Worm (Caenorhabditis elegans) whole organism, young adult: ENCODE measurements around the gene C52G5.3.

Source experiments
- B0261.1 ChIP-seq: sonication (generic microtip); optimal IDR thresholded peaks from 2 replicates; lab custom pipeline; 2016; ENCODE audit warnings: mild to moderate bottlenecking, missing genetic modification characterization, moderate library complexity, missing compliant biosample characterization
- D2030.7 ChIP-seq: fragments of 200-800 bp; sonication (Bioruptor generic); IDR thresholded peaks from 2 replicates; pipeline ENCODE4 v1.3.6; 2022; ENCODE audit warnings: missing genetic modification reagents, missing genetic modification characterization, missing compliant biosample characterization
- F39B2.1 ChIP-seq: fragments of 200-800 bp; sonication (Bioruptor generic); IDR thresholded peaks from 2 replicates; pipeline ENCODE4 v1.3.6; 2022; ENCODE audit warnings: missing genetic modification reagents, missing genetic modification characterization, missing compliant biosample characterization
- F55B11.4 ChIP-seq: sonication (generic microtip); optimal IDR thresholded peaks from 2 replicates; lab custom pipeline; 2016; ENCODE audit warnings: missing compliant biosample characterization, missing genetic modification characterization, borderline replicate concordance; ENCODE audit not compliant: insufficient read depth
- K12H6.12 ChIP-seq: fragments of 200-800 bp; sonication (Bioruptor generic); optimal IDR thresholded peaks from 2 replicates; lab custom pipeline; 2018; ENCODE audit warnings: mild to moderate bottlenecking, missing genetic modification characterization, missing compliant biosample characterization
- Y53G8AR.9 ChIP-seq: fragments of 200-800 bp; sonication (Bioruptor generic); conservative IDR thresholded peaks from 2 replicates; pipeline ENCODE4 v1.3.6; 2022; ENCODE audit warnings: missing genetic modification reagents, missing genetic modification characterization, missing compliant biosample characterization
- Y79H2A.3 ChIP-seq: fragments of 200-800 bp; sonication (Bioruptor generic); conservative IDR thresholded peaks from 2 replicates; pipeline ENCODE4 v1.3.6; 2022; ENCODE audit warnings: missing genetic modification reagents, missing genetic modification characterization, missing compliant biosample characterization
- akir-1 ChIP-seq: fragments of 200-800 bp; sonication (Bioruptor generic); optimal IDR thresholded peaks from 2 replicates; lab custom pipeline; 2018; ENCODE audit warnings: mild to moderate bottlenecking, missing genetic modification characterization, moderate library complexity, missing compliant biosample characterization
- aptf-3 ChIP-seq: fragments of 200-800 bp; sonication (Bioruptor generic); IDR thresholded peaks from 2 replicates; pipeline ENCODE4 v1.3.6; 2022; ENCODE audit warnings: missing genetic modification characterization, missing compliant biosample characterization
- attf-3 ChIP-seq: fragments of 200-800 bp; sonication (Bioruptor generic); conservative IDR thresholded peaks from 2 replicates; pipeline ENCODE4 v1.3.6; 2022; ENCODE audit warnings: missing genetic modification reagents, missing genetic modification characterization, missing compliant biosample characterization
- attf-5 ChIP-seq: fragments of 200-800 bp; sonication (Bioruptor generic); optimal IDR thresholded peaks from 2 replicates; lab custom pipeline; 2018; ENCODE audit warnings: mild to moderate bottlenecking, missing genetic modification characterization, missing compliant biosample characterization
- ccch-3 ChIP-seq: fragments of 200-800 bp; sonication (Bioruptor generic); optimal IDR thresholded peaks from 2 replicates; lab custom pipeline; 2018; ENCODE audit warnings: mild to moderate bottlenecking, missing genetic modification characterization, missing compliant biosample characterization
- cebp-1 ChIP-seq, 2 experiments: fragments of 200-800 bp in 1 of 2; sonication (Bioruptor generic) in 1 of 2; sonication (generic microtip) in 1 of 2; IDR thresholded peaks in 1 of 2; optimal IDR thresholded peaks in 1 of 2; 2 replicates each; pipeline versions ENCODE4 v1.3.6 to Lab custom; 2017 to 2022; ENCODE audit warnings: missing compliant biosample characterization in 2 of 2, missing genetic modification characterization in 2 of 2, mild to moderate bottlenecking in 1 of 2, missing genetic modification reagents in 1 of 2, moderate library complexity in 1 of 2
- ceh-40 ChIP-seq: fragments of 200-800 bp; sonication (Bioruptor generic); IDR thresholded peaks from 2 replicates; pipeline ENCODE4 v1.3.6; 2022; ENCODE audit warnings: missing genetic modification characterization, missing compliant biosample characterization
- ceh-58 ChIP-seq: fragments of 200-800 bp; sonication (Bioruptor generic); IDR thresholded peaks from 2 replicates; pipeline ENCODE4 v1.3.6; 2022; ENCODE audit warnings: missing genetic modification characterization, missing compliant biosample characterization
- die-1 ChIP-seq: sonication (generic microtip); optimal IDR thresholded peaks from 2 replicates; lab custom pipeline; 2016; ENCODE audit warnings: missing genotype, mild to moderate bottlenecking, missing genetic modification characterization, missing compliant biosample characterization
- dox-1 ChIP-seq: fragments of 200-800 bp; sonication (Bioruptor generic); IDR thresholded peaks from 2 replicates; pipeline ENCODE4 v1.3.6; 2022; ENCODE audit warnings: missing genetic modification reagents, missing genetic modification characterization, missing compliant biosample characterization
- egl-44 ChIP-seq: fragments of 200-800 bp; sonication (Bioruptor generic); IDR thresholded peaks from 2 replicates; pipeline ENCODE4 v1.3.6; 2022; ENCODE audit warnings: missing genetic modification reagents, missing genetic modification characterization, missing compliant biosample characterization
- hlh-26 ChIP-seq: fragments of 200-800 bp; sonication (Bioruptor generic); conservative IDR thresholded peaks from 2 replicates; pipeline ENCODE4 v1.3.6; 2022; ENCODE audit warnings: missing genetic modification reagents, missing genetic modification characterization, missing compliant biosample characterization
- hmg-1.2 ChIP-seq: fragments of 200-800 bp; sonication (Bioruptor generic); IDR thresholded peaks from 2 replicates; pipeline ENCODE4 v1.3.6; 2022; ENCODE audit warnings: missing genetic modification reagents, missing genetic modification characterization, missing compliant biosample characterization
- lag-1 ChIP-seq: fragments of 200-800 bp; sonication (Bioruptor generic); IDR thresholded peaks from 2 replicates; pipeline ENCODE4 v1.3.6; 2022; ENCODE audit warnings: missing genetic modification reagents, missing genetic modification characterization, missing compliant biosample characterization
- lin-26 ChIP-seq: fragments of 200-800 bp; sonication (Bioruptor generic); IDR thresholded peaks from 2 replicates; pipeline ENCODE4 v1.3.6; 2022; ENCODE audit warnings: missing genetic modification reagents, missing genetic modification characterization, missing compliant biosample characterization
- lin-35 ChIP-seq, 3 experiments: fragments of 150-350 bp in 2 of 3; sonication (generic microtip) in 1 of 3; optimal IDR thresholded peaks; 2 replicates each; lab custom pipeline; 2014 to 2018; ENCODE audit warnings: missing biosample characterization in 3 of 3, missing genetic modification characterization in 3 of 3, missing genetic modification reagents in 3 of 3
- lin-40 ChIP-seq: sonication (generic microtip); optimal IDR thresholded peaks from 2 replicates; lab custom pipeline; 2016; ENCODE audit warnings: missing genetic modification characterization, mild to moderate bottlenecking, missing compliant biosample characterization, missing genotype, missing genetic modification reagents
- lsl-1 ChIP-seq: fragments of 200-800 bp; sonication (Bioruptor generic); optimal IDR thresholded peaks from 2 replicates; lab custom pipeline; 2018; ENCODE audit warnings: mild to moderate bottlenecking, missing genetic modification characterization, moderate library complexity, missing compliant biosample characterization
- madf-6 ChIP-seq: fragments of 200-800 bp; sonication (Bioruptor generic); IDR thresholded peaks from 2 replicates; pipeline ENCODE4 v1.3.6; 2022; ENCODE audit warnings: missing genetic modification reagents, missing genetic modification characterization, missing compliant biosample characterization
- nfya-2 ChIP-seq: fragments of 200-800 bp; sonication (Bioruptor generic); IDR thresholded peaks from 2 replicates; pipeline ENCODE4 v1.3.6; 2022; ENCODE audit warnings: missing genetic modification reagents, missing genetic modification characterization, missing compliant biosample characterization
- nfyb-1 ChIP-seq: fragments of 200-800 bp; sonication (Bioruptor generic); IDR thresholded peaks from 2 replicates; pipeline ENCODE4 v1.3.6; 2022; ENCODE audit warnings: missing genetic modification reagents, missing genetic modification characterization, missing compliant biosample characterization
- nhr-120 ChIP-seq: fragments of 200-800 bp; sonication (Bioruptor generic); IDR thresholded peaks from 2 replicates; pipeline ENCODE4 v1.3.6; 2022; ENCODE audit warnings: missing genetic modification characterization, missing compliant biosample characterization
- nhr-90 ChIP-seq: sonication (generic microtip); optimal IDR thresholded peaks from 2 replicates; lab custom pipeline; 2016; ENCODE audit warnings: missing genotype, mild to moderate bottlenecking, missing genetic modification characterization, missing compliant biosample characterization
- pbrm-1 ChIP-seq: fragments of 200-800 bp; sonication (Bioruptor generic); IDR thresholded peaks from 2 replicates; pipeline ENCODE4 v1.3.6; 2022; ENCODE audit warnings: missing genetic modification reagents, missing genetic modification characterization, missing compliant biosample characterization
- rec-8 ChIP-seq, 2 experiments: sonication (generic microtip); optimal IDR thresholded peaks; 2 replicates each; lab custom pipeline; 2016; ENCODE audit warnings: mild to moderate bottlenecking in 2 of 2, missing genetic modification characterization in 2 of 2, missing genetic modification reagents in 2 of 2, missing genotype in 2 of 2, missing biosample characterization in 1 of 2, missing compliant biosample characterization in 1 of 2, moderate library complexity in 1 of 2
- rpc-1 ChIP-seq, 2 experiments: fragments of 150-350 bp in 1 of 2; sonication (generic microtip) in 1 of 2; optimal IDR thresholded peaks; 2 replicates each; lab custom pipeline; 2014 to 2018; ENCODE audit warnings: missing biosample characterization in 1 of 2, missing genetic modification characterization in 1 of 2, missing genetic modification reagents in 1 of 2, missing genotype in 1 of 2
- sea-2 ChIP-seq: fragments of 200-800 bp; sonication (Bioruptor generic); IDR thresholded peaks from 2 replicates; pipeline ENCODE4 v1.3.6; 2022; ENCODE audit warnings: missing genetic modification characterization, missing compliant biosample characterization
- snpc-1.1 ChIP-seq: sonication (generic microtip); optimal IDR thresholded peaks from 2 replicates; lab custom pipeline; 2017; ENCODE audit warnings: missing genetic modification characterization, mild to moderate bottlenecking, missing compliant biosample characterization, antibody characterized with exemption, moderate library complexity, missing genotype, missing genetic modification reagents; ENCODE audit not compliant: insufficient read depth
- snpc-1.3 ChIP-seq: sonication (generic microtip); optimal IDR thresholded peaks from 2 replicates; lab custom pipeline; 2017; ENCODE audit warnings: missing genetic modification characterization, mild to moderate bottlenecking, missing compliant biosample characterization, antibody characterized with exemption, moderate library complexity, missing genotype, missing genetic modification reagents; ENCODE audit not compliant: insufficient read depth
- snpc-4 ChIP-seq, 5 experiments: fragments of 150-350 bp in 1 of 5; sonication (generic microtip) in 4 of 5; optimal IDR thresholded peaks; 2 replicates each; lab custom pipeline; 2014 to 2018; ENCODE audit warnings: missing genetic modification characterization in 5 of 5, missing biosample characterization in 3 of 5, antibody characterized with exemption in 2 of 5, mild to moderate bottlenecking in 2 of 5, missing compliant biosample characterization in 2 of 5, missing genotype in 2 of 5, moderate library complexity in 2 of 5, missing genetic modification reagents in 1 of 5
- tbp1 ChIP-seq: fragments of 200-800 bp; sonication (Bioruptor generic); optimal IDR thresholded peaks from 2 replicates; lab custom pipeline; 2018; ENCODE audit warnings: mild to moderate bottlenecking, missing genetic modification characterization, missing compliant biosample characterization
- xnd-1 ChIP-seq: sonication (generic microtip); optimal IDR thresholded peaks from 2 replicates; lab custom pipeline; 2016; ENCODE audit warnings: missing genotype, missing genetic modification reagents, missing genetic modification characterization, missing compliant biosample characterization
- zim-3 ChIP-seq: sonication (generic microtip); optimal IDR thresholded peaks from 2 replicates; lab custom pipeline; 2017; ENCODE audit warnings: mild to moderate bottlenecking, missing genetic modification characterization, moderate library complexity, missing compliant biosample characterization
- ztf-25 ChIP-seq: fragments of 200-800 bp; sonication (Bioruptor generic); IDR thresholded peaks from 2 replicates; pipeline ENCODE4 v1.3.6; 2022; ENCODE audit warnings: missing genetic modification reagents, missing genetic modification characterization, missing compliant biosample characterization
- ztf-6 ChIP-seq: fragments of 200-800 bp; sonication (Bioruptor generic); IDR thresholded peaks from 2 replicates; pipeline ENCODE4 v1.3.6; 2022; ENCODE audit warnings: missing genetic modification reagents, missing genetic modification characterization, missing compliant biosample characterization

Gene C52G5.3

DNA sequence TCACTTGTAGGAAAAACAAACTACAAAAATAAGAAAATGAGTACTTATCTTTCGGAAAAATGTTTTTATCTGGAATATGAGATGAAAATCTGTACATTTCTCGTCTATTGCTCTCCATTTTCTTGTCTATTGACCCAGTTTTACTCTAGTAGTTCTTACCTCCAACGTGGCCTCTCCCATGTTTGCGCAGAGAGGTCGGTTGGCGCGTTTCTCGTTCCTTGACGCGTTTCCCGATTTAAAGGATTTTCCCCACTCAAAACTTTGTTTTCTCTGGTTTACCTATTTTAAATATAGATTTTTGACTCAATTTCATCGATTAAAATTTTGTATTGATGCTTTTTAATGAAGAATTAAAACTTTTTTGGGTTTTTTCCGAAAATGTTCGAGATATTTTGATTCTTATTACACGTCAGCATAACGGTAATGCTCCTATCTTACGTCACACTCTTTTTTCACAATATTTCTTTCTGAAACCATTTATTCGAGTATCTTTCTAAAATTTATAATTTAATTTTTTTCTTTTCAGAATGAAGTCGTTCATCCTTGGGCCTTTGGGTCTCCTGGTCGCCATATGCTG is 14.9 kb upstream of the C52G5.3 start, which contains the start of gene T14G8.3 (continued):
- TF ChIP-seq dox-1 (0 out of 2 replicates have a peak, but pooled peaks have one; percentile 30), ceh-40 (no peak), K12H6.12 (tag; lab: Kevin White, UChicago) (no peak), sea-2 (GFP tag; lab: Robert Waterston, UW) (no peak), madf-6 (GFP tag; lab: Robert Waterston, UW) (no peak), egl-44 (GFP tag; lab: Robert Waterston, UW) (no peak), F55B11.4 (no peak), attf-3 (GFP tag; lab: Robert Waterston, UW) (no peak), ccch-3 (GFP tag; lab: Kevin White, UChicago) (no peak), ceh-58 (no peak), snpc-4 (GFP tag; optimal IDR thresholded peaks at IDR 0.05; lab: Kevin White, UChicago) (no peak), snpc-4 (tag; optimal IDR thresholded peaks at IDR 0.05; lab: Kevin White, UChicago) (peak in 1 of 4 experiments; percentile 14)
- TF ChIP-seq, all 124 proteins: peak for 7

DNA sequence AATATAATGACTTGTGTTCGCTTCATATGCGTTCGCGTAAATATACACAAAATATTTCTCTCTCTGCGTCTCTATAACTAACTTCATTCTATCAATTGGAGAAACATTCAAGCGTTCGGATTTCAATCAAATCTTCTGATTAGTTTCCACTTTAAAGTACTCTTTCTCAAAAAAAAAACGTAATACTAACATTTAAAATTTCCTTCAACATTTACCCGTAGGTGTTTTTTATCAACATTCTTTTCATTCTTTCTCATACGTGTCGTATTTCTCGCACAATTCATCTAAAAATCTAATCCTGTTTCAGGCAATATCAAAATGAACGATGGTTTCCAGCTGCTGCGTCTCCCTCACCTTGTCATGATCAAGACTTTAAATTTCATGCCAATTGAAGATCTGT is 11.8 kb upstream of the C52G5.3 start, which contains the start of gene T14G8.2:
Gene T14G8.2 (plus strand): TSS at position 301 of the 400 bp plus-strand sequence.
- no peak for TF ChIP-seq snpc-4 (GFP tag; optimal IDR thresholded peaks at IDR 0.05; lab: Kevin White, UChicago)
- no peak for TF ChIP-seq snpc-4 (tag; optimal IDR thresholded peaks at IDR 0.05; lab: Kevin White, UChicago)
- no peak for TF ChIP-seq F39B2.1 (GFP tag; lab: Robert Waterston, UW)
- TF ChIP-seq xnd-1 (tag; lab: Kevin White, UChicago) = no peak

DNA sequence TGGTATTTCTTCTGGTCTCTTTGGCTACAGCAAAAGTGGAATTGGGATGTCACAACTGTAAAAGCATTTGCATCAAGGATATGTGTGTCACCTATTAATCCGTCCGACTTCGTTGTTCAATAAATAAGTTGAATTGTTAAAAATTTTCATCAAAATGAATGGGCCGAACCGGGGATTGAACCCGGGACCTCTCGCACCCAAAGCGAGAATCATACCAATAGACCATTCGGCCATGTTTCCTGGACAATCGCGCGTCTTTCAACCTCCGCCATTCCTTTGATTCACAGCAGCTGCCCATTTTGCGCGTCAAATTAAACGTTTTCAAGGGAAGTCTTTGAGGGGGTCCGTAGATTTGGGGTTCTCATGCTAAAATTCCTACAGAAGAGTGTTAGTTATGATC is 8.7 kb upstream of the C52G5.3 start:
- TF ChIP-seq egl-44 (GFP tag; lab: Robert Waterston, UW) (0 out of 2 replicates have a peak, but pooled peaks have one; percentile 19), ztf-6 (GFP tag; lab: Robert Waterston, UW) (no peak), lsl-1 (GFP tag; lab: Kevin White, UChicago) (no peak), snpc-1.3 (no peak), lin-35 (GFP tag; optimal IDR thresholded peaks at IDR 0.05; lab: Kevin White, UChicago) (no peak), tbp1 (peak; percentile 84), akir-1 (GFP tag; lab: Kevin White, UChicago) (no peak), rec-8 (tag; optimal IDR thresholded peaks at IDR 0.05; lab: Kevin White, UChicago) (no peak), nfyb-1 (GFP tag; lab: Robert Waterston, UW) (no peak), aptf-3 (GFP tag; lab: Robert Waterston, UW) (no peak), ztf-25 (GFP tag; lab: Robert Waterston, UW) (0 out of 2 replicates have a peak, but pooled peaks have one; percentile 51), lag-1 (GFP tag; lab: Robert Waterston, UW) (no peak), hlh-26 (GFP tag; lab: Robert Waterston, UW) (no peak), rpc-1 (optimal IDR thresholded peaks at IDR 0.05; lab: Kevin White, UChicago) (peak; percentile 57), rpc-1 (tag; optimal IDR thresholded peaks at IDR 0.05; lab: Kevin White, UChicago) (peak; percentile 72), nhr-90 (tag; lab: Kevin White, UChicago) (peak; percentile 11), B0261.1 (tag; lab: Kevin White, UChicago) (peak; percentile 66), zim-3 (tag; lab: Kevin White, UChicago) (no peak), pbrm-1 (peak; percentile 45; the same call in 1 of the 2 replicates), lin-26 (GFP tag; lab: Robert Waterston, UW) (peak; percentile 51), attf-5 (GFP tag; lab: Kevin White, UChicago) (no peak), lin-40 (no peak), cebp-1 (GFP tag; IDR thresholded peaks at IDR 0.05; lab: Robert Waterston, UW) (0 out of 2 replicates have a peak, but pooled peaks have one; percentile 10), cebp-1 (tag; optimal IDR thresholded peaks at IDR 0.05; lab: Kevin White, UChicago) (no peak), nhr-120 (GFP tag; lab: Robert Waterston, UW) (no peak), snpc-1.1 (no peak), hmg-1.2 (GFP tag; lab: Robert Waterston, UW) (peak; percentile 62), D2030.7 (peak; percentile 65), nfya-2 (GFP tag; lab: Robert Waterston, UW) (no peak), die-1 (tag; lab: Kevin White, UChicago) (peak; percentile 53), Y79H2A.3 (GFP tag; lab: Robert Waterston, UW) (no peak), Y53G8AR.9 (GFP tag; lab: Robert Waterston, UW) (no peak)
